Worm (Caenorhabditis elegans) whole organism, L4 larva: ENCODE results near the gene ZK616.65.

Experiments
- D1046.2 ChIP-seq: fragments of 200-800 bp; sonication (Bioruptor generic); IDR thresholded peaks from 2 replicates; pipeline ENCODE4 v1.3.6; 2022; ENCODE audit warnings: missing genetic modification characterization, missing compliant biosample characterization
- F10B5.3 ChIP-seq: sonication (generic microtip); optimal IDR thresholded peaks from 2 replicates; lab custom pipeline; 2016; ENCODE audit warnings: mild to moderate bottlenecking, missing genetic modification characterization, missing compliant biosample characterization
- F26F4.8 ChIP-seq: fragments of 200-800 bp; sonication (Bioruptor generic); conservative IDR thresholded peaks from 2 replicates; pipeline ENCODE4 v1.3.6; 2022; ENCODE audit warnings: missing genetic modification characterization, missing compliant biosample characterization
- F44E2.7 ChIP-seq: fragments of 200-800 bp; sonication (Bioruptor generic); IDR thresholded peaks from 2 replicates; pipeline ENCODE4 v2.1.2; 2022; ENCODE audit warnings: missing genetic modification characterization, missing compliant biosample characterization
- F49E8.2 ChIP-seq: sonication (generic microtip); optimal IDR thresholded peaks from 2 replicates; lab custom pipeline; 2016; ENCODE audit warnings: missing compliant biosample characterization, mild to moderate bottlenecking, missing genetic modification characterization, borderline replicate concordance
- T26A8.4 ChIP-seq: fragments of 200-800 bp; sonication (Bioruptor generic); IDR thresholded peaks from 2 replicates; pipeline ENCODE4 v1.3.6; 2022; ENCODE audit warnings: missing genetic modification characterization, missing compliant biosample characterization
- Y105C5A.15 ChIP-seq: fragments of 200-800 bp; sonication (Bioruptor generic); IDR thresholded peaks from 2 replicates; pipeline ENCODE4 v1.3.6; 2022; ENCODE audit warnings: missing genetic modification characterization, missing compliant biosample characterization
- Y48G9A.11 ChIP-seq: fragments of 200-800 bp; sonication (Bioruptor generic); IDR thresholded peaks from 2 replicates; pipeline ENCODE4 v1.3.6; 2022; ENCODE audit warnings: missing genetic modification reagents, missing genetic modification characterization, missing compliant biosample characterization
- Y75B8A.6 ChIP-seq: fragments of 200-800 bp; sonication (Bioruptor generic); IDR thresholded peaks from 2 replicates; pipeline ENCODE4 v1.3.6; 2022; ENCODE audit warnings: missing genetic modification reagents, missing genetic modification characterization, missing compliant biosample characterization
- ZK337.2 ChIP-seq: fragments of 200-800 bp; sonication (Bioruptor generic); IDR thresholded peaks from 2 replicates; pipeline ENCODE4 v1.3.6; 2022; ENCODE audit warnings: missing genetic modification reagents, missing genetic modification characterization, missing compliant biosample characterization
- aha-1 ChIP-seq: fragments of 150-350 bp; peaks from one replicate; lab custom pipeline; 2014; ENCODE audit warnings: missing biosample characterization, missing genetic modification characterization
- aly-2 ChIP-seq: sonication (generic microtip); optimal IDR thresholded peaks from 2 replicates; lab custom pipeline; 2018; ENCODE audit warnings: missing biosample characterization, missing genetic modification characterization
- arid-1 ChIP-seq: fragments of 200-800 bp; sonication (Bioruptor generic); conservative IDR thresholded peaks from 2 replicates; pipeline ENCODE4 v1.3.6; 2022; ENCODE audit warnings: missing genetic modification reagents, missing genetic modification characterization, missing compliant biosample characterization
- ceh-20 ChIP-seq: fragments of 200-800 bp; sonication (Bioruptor generic); IDR thresholded peaks from 2 replicates; pipeline ENCODE4 v1.3.6; 2022; ENCODE audit warnings: missing genetic modification reagents, missing genetic modification characterization, missing compliant biosample characterization
- ceh-44 ChIP-seq: fragments of 200-800 bp; sonication (Bioruptor generic); IDR thresholded peaks from 2 replicates; pipeline ENCODE4 v1.3.6; 2022; ENCODE audit warnings: missing genetic modification reagents, missing genetic modification characterization, missing compliant biosample characterization
- ceh-62 ChIP-seq: sonication (generic microtip); optimal IDR thresholded peaks from 2 replicates; lab custom pipeline; 2017; ENCODE audit warnings: missing biosample characterization, missing genetic modification characterization
- ces-1 ChIP-seq: fragments of 150-350 bp; sonication (generic microtip); optimal IDR thresholded peaks from 4 replicates; lab custom pipeline; 2014; ENCODE audit warnings: missing biosample characterization, missing genetic modification reagents, missing genetic modification characterization
- ctbp-1 ChIP-seq: fragments of 200-800 bp; sonication (Bioruptor generic); IDR thresholded peaks from 2 replicates; pipeline ENCODE4 v1.3.6; 2022; ENCODE audit warnings: missing genetic modification reagents, missing genetic modification characterization, missing compliant biosample characterization
- daf-12 ChIP-seq: fragments of 150-350 bp; optimal IDR thresholded peaks from 2 replicates; lab custom pipeline; 2014; ENCODE audit warnings: missing biosample characterization, missing genetic modification reagents, missing genetic modification characterization
- daf-8 ChIP-seq: fragments of 200-800 bp; sonication (Bioruptor generic); IDR thresholded peaks from 2 replicates; pipeline ENCODE4 v1.3.6; 2022; ENCODE audit warnings: missing genetic modification characterization, missing compliant biosample characterization
- dmd-8 ChIP-seq: fragments of 200-800 bp; sonication (Bioruptor generic); IDR thresholded peaks from 2 replicates; pipeline ENCODE4 v1.3.6; 2022; ENCODE audit warnings: missing genetic modification characterization, missing compliant biosample characterization
- egl-27 ChIP-seq: sonication (generic microtip); optimal IDR thresholded peaks from 3 replicates; lab custom pipeline; 2017; ENCODE audit warnings: missing biosample characterization, missing genetic modification reagents, missing genetic modification characterization
- fkh-10 ChIP-seq: fragments of 150-350 bp; optimal IDR thresholded peaks from 2 replicates; lab custom pipeline; 2014; ENCODE audit warnings: missing biosample characterization, missing genetic modification reagents, missing genetic modification characterization
- gei-8 ChIP-seq: fragments of 200-800 bp; sonication (Bioruptor generic); optimal IDR thresholded peaks from 2 replicates; lab custom pipeline; 2018; ENCODE audit warnings: mild to moderate bottlenecking, missing genetic modification characterization, missing compliant biosample characterization
- hlh-11 ChIP-seq: fragments of 200-800 bp; sonication (Bioruptor generic); optimal IDR thresholded peaks from 2 replicates; lab custom pipeline; 2018; ENCODE audit warnings: mild to moderate bottlenecking, missing genetic modification characterization, missing compliant biosample characterization
- jun-1 ChIP-seq: fragments of 150-350 bp; optimal IDR thresholded peaks from 2 replicates; lab custom pipeline; 2014; ENCODE audit warnings: missing biosample characterization, missing genetic modification reagents, missing genetic modification characterization
- lim-7 ChIP-seq: fragments of 200-800 bp; sonication (Bioruptor generic); IDR thresholded peaks from 2 replicates; pipeline ENCODE4 v1.3.6; 2022; ENCODE audit warnings: missing genetic modification characterization, missing compliant biosample characterization
- lin-13 ChIP-seq: fragments of 150-350 bp; optimal IDR thresholded peaks from 2 replicates; lab custom pipeline; 2014; ENCODE audit warnings: missing biosample characterization, missing genetic modification reagents, missing genetic modification characterization
- lin-38 ChIP-seq: fragments of 200-800 bp; sonication (Bioruptor generic); IDR thresholded peaks from 2 replicates; pipeline ENCODE4 v1.3.6; 2022; ENCODE audit warnings: missing genetic modification reagents, missing genetic modification characterization, missing compliant biosample characterization
- lin-39 ChIP-seq: fragments of 150-350 bp; optimal IDR thresholded peaks from 2 replicates; lab custom pipeline; 2014; ENCODE audit warnings: missing biosample characterization, missing genetic modification reagents, missing genetic modification characterization
- lir-3 ChIP-seq: sonication (generic microtip); optimal IDR thresholded peaks from 2 replicates; lab custom pipeline; 2016; ENCODE audit warnings: mild to moderate bottlenecking, missing genetic modification characterization, missing compliant biosample characterization
- mdl-1 ChIP-seq, 2 experiments: fragments of 150-350 bp in 1 of 2; sonication (generic microtip) in 1 of 2; optimal IDR thresholded peaks; 2 replicates each; lab custom pipeline; 2014 to 2017; ENCODE audit warnings: missing biosample characterization in 2 of 2, missing genetic modification characterization in 2 of 2
- mes-2 ChIP-seq: sonication (generic microtip); optimal IDR thresholded peaks from 2 replicates; lab custom pipeline; 2016; ENCODE audit warnings: missing genotype, mild to moderate bottlenecking, missing genetic modification characterization, missing compliant biosample characterization; ENCODE audit not compliant: poor library complexity, severe bottlenecking
- nhr-10 ChIP-seq: fragments of 150-350 bp; optimal IDR thresholded peaks from 2 replicates; lab custom pipeline; 2014; ENCODE audit warnings: missing biosample characterization, missing genetic modification characterization
- nhr-237 ChIP-seq: sonication (generic microtip); optimal IDR thresholded peaks from 2 replicates; lab custom pipeline; 2017; ENCODE audit warnings: missing biosample characterization, missing genetic modification characterization
- nhr-25 ChIP-seq: sonication (generic microtip); optimal IDR thresholded peaks from 2 replicates; lab custom pipeline; 2017; ENCODE audit warnings: missing genetic modification characterization, mild to moderate bottlenecking, missing compliant biosample characterization, antibody characterized with exemption, moderate library complexity, borderline replicate concordance; ENCODE audit not compliant: insufficient read depth
- nhr-48 ChIP-seq: sonication (generic microtip); optimal IDR thresholded peaks from 2 replicates; lab custom pipeline; 2016; ENCODE audit warnings: mild to moderate bottlenecking, missing genetic modification characterization, missing compliant biosample characterization
- nhr-6 ChIP-seq: fragments of 150-350 bp; optimal IDR thresholded peaks from 2 replicates; lab custom pipeline; 2014; ENCODE audit warnings: missing biosample characterization, missing genetic modification characterization
- nhr-76 ChIP-seq: fragments of 150-350 bp; optimal IDR thresholded peaks from 2 replicates; lab custom pipeline; 2014; ENCODE audit warnings: missing biosample characterization, missing genetic modification characterization
- pha-4 ChIP-seq, 2 experiments: fragments of 150-350 bp in 1 of 2; fragments of 200-800 bp in 1 of 2; sonication (Bioruptor generic) in 1 of 2; IDR thresholded peaks in 1 of 2; optimal IDR thresholded peaks in 1 of 2; 2 replicates each; pipeline versions ENCODE4 v1.3.6 to Lab custom; 2014 to 2022; ENCODE audit warnings: missing genetic modification characterization in 2 of 2, missing genetic modification reagents in 2 of 2, missing biosample characterization in 1 of 2, missing compliant biosample characterization in 1 of 2
- php-3 ChIP-seq: fragments of 200-800 bp; sonication (Bioruptor generic); IDR thresholded peaks from 2 replicates; pipeline ENCODE4 v1.3.6; 2022; ENCODE audit warnings: missing genetic modification reagents, missing genetic modification characterization, missing compliant biosample characterization
- saeg-2 ChIP-seq: fragments of 200-800 bp; sonication (Bioruptor generic); IDR thresholded peaks from 2 replicates; pipeline ENCODE4 v1.3.6; 2022; ENCODE audit warnings: missing genetic modification reagents, missing genetic modification characterization, missing compliant biosample characterization
- set-16 ChIP-seq: fragments of 200-800 bp; sonication (Bioruptor generic); IDR thresholded peaks from 2 replicates; pipeline ENCODE4 v1.3.6; 2022; ENCODE audit warnings: missing genetic modification reagents, missing genetic modification characterization, missing compliant biosample characterization
- skn-1 ChIP-seq: fragments of 150-350 bp; optimal IDR thresholded peaks from 2 replicates; lab custom pipeline; 2014; ENCODE audit warnings: missing biosample characterization, missing genetic modification characterization
- spr-1 ChIP-seq: sonication (generic microtip); optimal IDR thresholded peaks from 2 replicates; lab custom pipeline; 2016; ENCODE audit warnings: mild to moderate bottlenecking, missing genetic modification characterization, missing compliant biosample characterization
- tag-97 ChIP-seq: fragments of 200-800 bp; sonication (Bioruptor generic); IDR thresholded peaks from 2 replicates; pipeline ENCODE4 v1.3.6; 2022; ENCODE audit warnings: missing genetic modification characterization, missing compliant biosample characterization
- vab-7 ChIP-seq: fragments of 200-800 bp; sonication (Bioruptor generic); IDR thresholded peaks from 2 replicates; pipeline ENCODE4 v1.3.6; 2022; ENCODE audit warnings: missing genetic modification reagents, missing genetic modification characterization, missing compliant biosample characterization
- zfp-2 ChIP-seq: sonication (generic microtip); optimal IDR thresholded peaks from 2 replicates; lab custom pipeline; 2016; ENCODE audit warnings: mild to moderate bottlenecking, missing genetic modification characterization, missing compliant biosample characterization
- zfp-3 ChIP-seq: fragments of 200-800 bp; sonication (Bioruptor generic); conservative IDR thresholded peaks from 2 replicates; pipeline ENCODE4 v1.3.6; 2022; ENCODE audit warnings: missing genetic modification reagents, missing genetic modification characterization, missing compliant biosample characterization
- zip-11 ChIP-seq: fragments of 200-800 bp; sonication (Bioruptor generic); IDR thresholded peaks from 2 replicates; pipeline ENCODE4 v1.3.6; 2022; ENCODE audit warnings: missing genetic modification characterization, missing compliant biosample characterization
- ztf-11 ChIP-seq: fragments of 150-350 bp; optimal IDR thresholded peaks from 2 replicates; lab custom pipeline; 2014; ENCODE audit warnings: missing biosample characterization, missing genetic modification characterization
- ztf-7 ChIP-seq: fragments of 150-350 bp; optimal IDR thresholded peaks from 2 replicates; lab custom pipeline; 2014; ENCODE audit warnings: missing biosample characterization, missing genetic modification characterization

The ZK616.65 gene

DNA sequence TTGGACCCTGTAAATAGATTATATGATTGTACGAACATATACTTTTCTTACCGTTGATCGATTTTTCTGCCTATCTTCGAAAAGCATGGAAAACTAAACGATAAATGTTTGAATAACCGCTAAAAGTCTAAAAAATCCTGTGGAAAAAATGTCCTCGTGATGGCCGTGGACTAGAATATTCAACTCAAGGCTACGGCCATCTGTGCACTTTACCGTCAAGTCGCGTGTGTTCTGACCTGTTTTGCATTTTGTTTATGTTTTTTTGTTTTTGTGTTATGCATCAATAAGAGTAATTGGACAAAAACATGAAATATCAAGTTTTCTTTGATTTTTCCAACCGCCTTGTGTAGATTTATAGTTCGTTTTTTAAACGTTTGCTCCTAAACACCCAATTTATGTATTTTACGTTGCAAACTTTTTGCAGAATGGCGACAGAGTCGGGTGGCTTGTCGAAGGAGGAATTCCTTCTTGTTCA, 46.8 kb downstream of the ZK616.65 start, which contains the start of the genes hda-6 and F41H10.4:
hda-6 (minus strand) TSS at position 172 of the 475 bp plus-strand sequence.
F41H10.4 (plus strand) TSS at position 425 of the 475 bp plus-strand sequence.
- no peak for TF ChIP-seq ztf-7 (tag; lab: Kevin White, UChicago)
- no peak for TF ChIP-seq ceh-62 (tag; lab: Kevin White, UChicago)
- 0 out of 2 replicates have a peak, but pooled peaks have one; percentile 27 for TF ChIP-seq arid-1
- no peak for TF ChIP-seq nhr-48
- no peak for TF ChIP-seq aly-2 (tag; lab: Kevin White, UChicago)
- TF ChIP-seq ctbp-1 (GFP tag; lab: Robert Waterston, UW) = no peak
- no peak for TF ChIP-seq ztf-11 (tag; lab: Kevin White, UChicago)
- no peak for TF ChIP-seq saeg-2 (GFP tag; lab: Robert Waterston, UW)
- TF ChIP-seq ces-1 (GFP tag; lab: Kevin White, UChicago) = no peak
- no peak for TF ChIP-seq fkh-10
- no peak for TF ChIP-seq nhr-25 (tag; lab: Kevin White, UChicago)
- TF ChIP-seq T26A8.4 (GFP tag; lab: Robert Waterston, UW) = peak; percentile 38; the same call in 1 of the 2 replicates
- TF ChIP-seq F49E8.2 (tag; lab: Kevin White, UChicago) = no peak
- TF ChIP-seq php-3 = no peak
- no peak for TF ChIP-seq lim-7 (GFP tag; lab: Robert Waterston, UW)
- no peak for TF ChIP-seq jun-1 (tag; lab: Kevin White, UChicago)
- TF ChIP-seq lin-13 = peak; percentile 14
- no peak for TF ChIP-seq Y105C5A.15 (GFP tag; lab: Robert Waterston, UW)
- no peak for TF ChIP-seq D1046.2
- no peak for TF ChIP-seq ceh-20
- TF ChIP-seq lir-3 (tag; lab: Kevin White, UChicago) = no peak
- TF ChIP-seq skn-1 (tag; lab: Kevin White, UChicago) = no peak
- TF ChIP-seq nhr-237 = no peak
- TF ChIP-seq F26F4.8 = no peak
- TF ChIP-seq nhr-76 (tag; lab: Kevin White, UChicago) = no peak
- TF ChIP-seq dmd-8 (GFP tag; lab: Robert Waterston, UW) = no peak
- no peak for TF ChIP-seq daf-12 (tag; lab: Kevin White, UChicago)
- TF ChIP-seq vab-7 (GFP tag; lab: Robert Waterston, UW) = no peak
- no peak for TF ChIP-seq F10B5.3 (tag; lab: Kevin White, UChicago)
- TF ChIP-seq Y75B8A.6 (GFP tag; lab: Robert Waterston, UW) = no peak
- TF ChIP-seq egl-27 = no peak
- TF ChIP-seq Y48G9A.11 (GFP tag; lab: Robert Waterston, UW) = no peak
- TF ChIP-seq mes-2 (tag; lab: Kevin White, UChicago) = peak; percentile 97
- TF ChIP-seq gei-8 = no peak
- peak; percentile 22 for TF ChIP-seq aha-1 (tag; lab: Kevin White, UChicago)
- TF ChIP-seq lin-38 (GFP tag; lab: Robert Waterston, UW) = peak; percentile 79
- TF ChIP-seq hlh-11 (tag; lab: Kevin White, UChicago) = peak; percentile 72
- TF ChIP-seq tag-97 (GFP tag; lab: Robert Waterston, UW) = no peak
- TF ChIP-seq zip-11 (GFP tag; lab: Robert Waterston, UW) = no peak
- no peak for TF ChIP-seq zfp-2 (tag; lab: Kevin White, UChicago)
- peak in 1 of 2 experiments; percentile 36 for TF ChIP-seq mdl-1 (tag; optimal IDR thresholded peaks at IDR 0.05; lab: Kevin White, UChicago)
- TF ChIP-seq nhr-6 (tag; lab: Kevin White, UChicago) = peak; percentile 66
- no peak for TF ChIP-seq daf-8 (GFP tag; lab: Robert Waterston, UW)
- TF ChIP-seq zfp-3 (GFP tag; lab: Robert Waterston, UW) = no peak
- TF ChIP-seq pha-4 (GFP tag; IDR thresholded peaks at IDR 0.05; lab: Robert Waterston, UW) = no peak
- peak; percentile 81 for TF ChIP-seq pha-4 (tag; optimal IDR thresholded peaks at IDR 0.05; lab: Kevin White, UChicago)
- peak; percentile 40; the same call in 1 of the 2 replicates for TF ChIP-seq ZK337.2 (GFP tag; lab: Robert Waterston, UW)
- peak; percentile 18 for TF ChIP-seq spr-1 (tag; lab: Kevin White, UChicago)
- TF ChIP-seq nhr-10 (tag; lab: Kevin White, UChicago) = no peak
- TF ChIP-seq lin-39 (tag; lab: Kevin White, UChicago) = no peak
- TF ChIP-seq ceh-44 (GFP tag; lab: Robert Waterston, UW) = no peak
- no peak for TF ChIP-seq set-16 (GFP tag; lab: Robert Waterston, UW)
- TF ChIP-seq F44E2.7 (GFP tag; lab: Robert Waterston, UW) = no peak
